Fruit fly (Drosophila melanogaster): ENCODE results near the gene CG14609.

- TF ChIP-seq psq (optimal IDR thresholded peaks at IDR 0.05): no peak
- no peak for TF ChIP-seq CG8478 (optimal IDR thresholded peaks at IDR 0.05)
- TF ChIP-seq usp (GFP tag; optimal IDR thresholded peaks at IDR 0.05): no peak
- no peak for TF ChIP-seq pan (optimal IDR thresholded peaks at IDR 0.05)
- TF ChIP-seq EcR (GFP tag; optimal IDR thresholded peaks at IDR 0.05): no peak
Observed at dm6 chr3R:7159615-7160014, 41.2 kb upstream of the CG14609 start.
